Worm (Caenorhabditis elegans): ENCODE results near the gene F52H3.6.

The F52H3.6 gene

DNA sequence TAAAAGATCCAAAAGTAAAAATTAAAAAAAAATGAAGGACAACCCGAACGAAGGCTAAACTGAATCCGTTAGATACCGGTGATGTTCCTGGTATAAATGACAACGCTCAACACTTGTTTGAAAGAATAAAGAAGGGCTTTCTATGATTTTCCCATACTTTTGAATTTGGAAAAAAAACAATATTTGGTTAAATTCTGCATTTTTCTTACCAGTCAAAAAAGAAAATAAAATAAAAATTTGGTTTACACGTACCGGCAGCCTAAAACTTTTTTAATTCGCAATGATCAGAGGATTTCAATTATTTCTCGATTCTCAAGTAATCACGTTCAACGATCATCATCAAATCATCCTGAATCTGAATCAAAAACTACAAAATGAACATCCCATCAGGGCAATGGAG is 26.7 kb downstream of the F52H3.6 start, which contains the start of gene ZK892.3:
Gene ZK892.3 (plus strand): TSS at position 301 of the 400 bp plus-strand sequence.
- no peak for TF ChIP-seq dao-5 (tag; optimal IDR thresholded peaks at IDR 0.05)
- TF ChIP-seq W03F9.2 (tag; optimal IDR thresholded peaks at IDR 0.05), result no peak
- no peak for TF ChIP-seq him-1 (tag; optimal IDR thresholded peaks at IDR 0.05)

DNA sequence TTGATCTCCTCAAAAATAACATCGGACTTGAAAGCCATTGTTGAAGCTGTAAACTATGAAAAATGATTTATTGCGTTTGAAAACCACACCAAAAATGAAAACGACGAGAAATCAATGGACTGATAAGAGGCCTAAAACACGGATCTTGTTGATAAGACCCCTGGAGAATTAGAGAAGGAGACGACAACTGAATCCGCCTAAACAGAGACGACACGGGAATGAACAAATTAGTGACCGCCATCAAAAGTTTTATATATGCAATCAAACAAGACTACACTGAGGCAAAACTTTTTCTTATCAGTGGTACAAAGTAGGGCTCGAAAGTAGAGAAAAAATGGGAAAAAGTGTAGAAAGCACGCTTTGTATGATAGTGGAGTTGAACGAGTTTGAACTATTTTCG is 27.2 kb downstream of the F52H3.6 start, which contains the start of gene nlt-1:
Gene nlt-1 (minus strand): TSS at position 78 of the 400 bp plus-strand sequence.
- TF ChIP-seq dao-5 (tag; optimal IDR thresholded peaks at IDR 0.05) (no peak), W03F9.2 (tag; optimal IDR thresholded peaks at IDR 0.05) (no peak), him-1 (tag; optimal IDR thresholded peaks at IDR 0.05) (no peak)

DNA sequence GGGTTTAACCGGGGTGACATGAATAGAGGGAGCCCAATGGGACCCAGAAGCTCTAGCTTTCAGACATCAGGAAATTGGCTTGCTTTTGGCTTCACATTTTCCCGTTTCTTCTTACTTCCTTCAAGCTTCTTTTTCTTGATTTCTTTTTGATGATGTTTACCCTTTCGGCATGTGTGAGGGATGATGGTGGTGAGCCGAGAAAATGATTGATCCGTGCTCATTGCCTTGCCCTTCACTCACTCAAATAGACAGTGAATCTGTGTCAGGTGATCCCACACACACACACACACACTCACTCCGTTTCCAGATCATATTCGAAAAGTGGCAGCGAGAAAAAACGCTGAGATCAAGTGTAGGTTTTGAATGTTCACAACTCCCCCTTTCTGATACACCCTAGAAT is 33.5 kb downstream of the F52H3.6 start:
- TF ChIP-seq him-1 (tag; optimal IDR thresholded peaks at IDR 0.05) (no peak), dao-5 (tag; optimal IDR thresholded peaks at IDR 0.05) (no peak), W03F9.2 (tag; optimal IDR thresholded peaks at IDR 0.05) (no peak)

DNA sequence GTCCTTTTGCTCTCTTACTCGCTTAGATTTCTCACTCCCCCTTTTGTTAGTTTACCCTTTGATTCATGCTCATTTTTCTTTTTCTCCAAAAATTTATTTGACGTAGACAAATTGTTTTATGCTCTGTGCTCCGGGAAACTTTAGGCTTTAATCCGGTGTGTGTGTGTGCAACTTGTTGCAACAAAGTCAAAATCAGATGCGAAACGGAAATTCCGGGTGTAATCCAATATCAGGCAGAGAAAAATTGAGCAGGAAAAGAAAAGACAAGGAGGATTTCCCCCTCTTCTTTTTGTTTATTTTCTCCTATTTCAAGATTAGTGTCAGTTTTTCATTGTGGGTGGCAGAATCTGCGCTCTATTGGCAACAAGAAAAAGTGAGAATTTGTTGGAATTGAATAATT is 35.7 kb downstream of the F52H3.6 start:
- TF ChIP-seq W03F9.2 (tag; optimal IDR thresholded peaks at IDR 0.05) (no peak), him-1 (tag; optimal IDR thresholded peaks at IDR 0.05) (no peak), dao-5 (tag; optimal IDR thresholded peaks at IDR 0.05) (no peak)

DNA sequence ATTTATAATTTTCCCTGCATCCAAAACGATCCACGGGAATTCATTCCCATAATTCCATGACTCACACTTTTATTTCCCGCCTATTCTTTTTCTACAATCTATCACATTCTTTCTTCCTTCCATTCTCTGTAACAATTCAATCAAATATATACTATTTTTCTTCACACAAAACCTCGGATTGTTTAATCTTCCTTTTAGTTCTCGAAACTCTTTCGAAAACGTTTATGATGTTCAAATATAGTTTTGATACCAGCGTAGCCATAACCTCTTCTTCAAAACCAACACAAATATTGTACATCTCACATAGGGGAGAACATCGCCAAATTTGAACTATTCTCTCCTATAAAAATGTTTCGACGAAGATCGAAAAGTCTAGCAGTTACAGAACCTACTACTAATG is 37.4 kb downstream of the F52H3.6 start, which contains the start of gene lec-3:
Gene lec-3 (plus strand): TSS at position 301 of the 400 bp plus-strand sequence.
- no peak for TF ChIP-seq him-1 (tag; optimal IDR thresholded peaks at IDR 0.05)
- no peak for TF ChIP-seq W03F9.2 (tag; optimal IDR thresholded peaks at IDR 0.05)
- TF ChIP-seq dao-5 (tag; optimal IDR thresholded peaks at IDR 0.05), result no peak

DNA sequence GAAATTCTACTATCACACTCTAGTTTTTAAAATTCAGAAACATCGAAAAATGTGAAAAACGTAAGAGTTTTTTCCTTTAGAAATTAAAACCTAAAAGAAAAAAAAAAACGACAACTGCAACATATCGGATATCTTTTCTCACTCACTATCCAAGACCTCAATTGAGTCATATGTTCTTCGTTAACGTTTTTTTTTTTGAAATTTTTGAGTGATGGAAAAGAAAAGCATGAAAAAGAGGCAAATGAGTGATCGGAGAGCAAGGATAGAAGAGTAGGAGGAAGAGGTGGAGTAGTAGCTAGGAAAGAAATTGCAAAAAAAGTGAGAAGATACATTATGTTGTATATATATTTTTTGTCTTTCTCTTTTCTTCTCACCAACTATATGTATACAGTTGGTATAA is 38.7 kb downstream of the F52H3.6 start:
- TF ChIP-seq him-1 (tag; optimal IDR thresholded peaks at IDR 0.05), result no peak
- TF ChIP-seq dao-5 (tag; optimal IDR thresholded peaks at IDR 0.05), result no peak
- no peak for TF ChIP-seq W03F9.2 (tag; optimal IDR thresholded peaks at IDR 0.05)

DNA sequence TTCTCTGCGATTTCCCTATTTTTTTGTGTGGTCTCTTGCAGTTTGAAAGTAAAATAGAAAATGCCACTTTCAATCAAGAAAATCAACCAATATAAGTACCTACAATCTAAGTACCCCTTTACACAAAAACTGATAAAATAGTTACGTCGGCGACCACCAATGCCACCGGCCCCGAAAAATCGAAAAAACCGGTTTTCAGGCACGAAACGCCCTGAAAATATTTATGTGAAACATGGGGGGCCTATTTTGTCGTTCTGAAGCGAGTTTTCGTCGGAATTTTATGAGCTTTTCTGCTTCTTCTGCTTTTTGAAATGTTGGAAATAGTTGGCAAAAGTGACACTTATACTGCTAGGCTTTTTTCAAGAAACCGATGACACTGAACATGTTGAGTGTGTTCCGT is 39.6 kb downstream of the F52H3.6 start:
- TF ChIP-seq him-1 (tag; optimal IDR thresholded peaks at IDR 0.05) (no peak), dao-5 (tag; optimal IDR thresholded peaks at IDR 0.05) (no peak), W03F9.2 (tag; optimal IDR thresholded peaks at IDR 0.05) (no peak)

DNA sequence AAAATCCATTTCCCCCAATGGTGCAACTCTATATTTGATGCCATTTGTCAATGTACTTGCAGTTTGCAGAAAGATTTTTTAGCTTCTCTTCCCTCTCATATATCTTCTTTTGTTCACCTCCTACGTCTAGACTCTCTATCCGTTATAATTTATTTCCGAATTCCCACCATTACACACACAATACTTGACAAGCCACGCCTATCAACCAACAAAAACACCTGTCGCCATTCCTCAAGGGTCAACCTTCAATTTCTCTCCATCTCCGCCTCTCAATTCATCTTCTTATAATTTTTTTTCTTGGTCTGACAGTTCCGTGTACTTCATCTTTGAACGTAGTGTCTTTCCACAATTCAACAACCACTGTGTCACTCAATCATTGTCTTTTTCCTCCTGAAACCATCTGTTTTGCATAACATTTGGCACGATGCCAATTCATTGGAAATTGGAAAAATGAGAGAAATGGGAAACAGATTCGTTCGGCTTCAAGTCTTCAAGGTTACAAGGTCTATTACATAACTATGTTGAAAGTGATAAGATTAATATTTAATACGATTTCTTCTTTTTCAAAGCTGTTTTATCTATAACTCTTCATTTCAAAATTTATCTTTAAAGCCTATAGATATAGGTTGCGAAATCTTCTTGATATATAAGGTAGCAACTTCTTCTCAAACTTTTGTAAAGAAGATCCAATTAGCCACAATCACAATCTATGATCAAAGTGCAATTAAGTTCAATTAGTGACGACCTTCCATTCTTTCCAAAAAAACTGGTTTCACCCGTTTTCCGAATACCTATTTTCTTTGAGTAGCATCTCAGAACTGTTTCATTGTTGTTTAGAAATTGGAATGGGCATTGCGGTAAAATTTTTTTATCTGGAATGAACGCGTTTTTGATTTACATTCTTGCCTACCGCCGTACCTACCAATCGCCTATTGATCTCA is 41.3 kb downstream of the F52H3.6 start:
- TF ChIP-seq W03F9.2 (tag; optimal IDR thresholded peaks at IDR 0.05) (no peak), dao-5 (tag; optimal IDR thresholded peaks at IDR 0.05) (no peak), him-1 (tag; optimal IDR thresholded peaks at IDR 0.05) (no peak)

DNA sequence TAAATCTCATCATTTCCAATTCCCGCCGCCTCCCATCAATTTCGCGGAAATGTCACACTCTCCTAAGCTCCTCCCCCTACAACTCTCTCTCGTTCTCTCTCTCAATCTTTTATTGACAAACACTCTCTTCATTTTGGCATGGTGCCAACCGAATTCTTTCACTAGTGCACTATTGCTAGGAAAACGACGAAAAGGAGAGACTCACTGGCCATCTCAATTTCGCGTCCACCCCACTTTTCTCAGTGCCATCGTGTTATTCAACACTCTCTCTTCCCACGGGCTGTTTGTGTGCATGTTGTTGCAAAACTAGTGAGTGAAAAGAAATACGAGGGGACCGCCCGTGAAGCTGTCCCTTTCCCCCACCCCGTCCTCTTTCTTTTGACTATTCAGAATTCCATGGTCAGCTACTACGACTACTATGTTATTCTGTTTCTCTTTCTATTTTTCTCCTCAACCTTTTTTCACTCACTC is 43.3 kb downstream of the F52H3.6 start:
- TF ChIP-seq W03F9.2 (tag; optimal IDR thresholded peaks at IDR 0.05) (no peak), dao-5 (tag; optimal IDR thresholded peaks at IDR 0.05) (no peak), him-1 (tag; optimal IDR thresholded peaks at IDR 0.05) (no peak)

DNA sequence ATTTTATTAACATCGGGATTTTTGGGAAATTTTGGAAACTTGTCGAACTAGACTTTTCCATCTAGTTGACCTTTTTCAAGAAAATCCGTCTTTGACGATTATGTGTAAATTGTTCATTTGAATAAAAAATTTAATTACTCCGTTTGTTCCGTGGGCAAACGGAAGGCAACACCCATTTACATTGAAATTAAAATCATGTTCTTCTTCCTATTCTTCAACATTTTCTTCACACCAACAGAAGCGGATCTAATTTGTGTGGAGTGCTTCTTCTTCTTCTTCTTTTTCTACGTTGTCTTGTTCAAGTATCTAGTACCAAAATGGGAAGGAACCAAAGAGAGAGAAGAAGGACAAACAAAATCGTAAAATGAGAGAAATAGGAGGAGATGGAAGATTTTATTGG is 45.8 kb downstream of the F52H3.6 start:
- TF ChIP-seq him-1 (tag; optimal IDR thresholded peaks at IDR 0.05) (no peak), W03F9.2 (tag; optimal IDR thresholded peaks at IDR 0.05) (no peak), dao-5 (tag; optimal IDR thresholded peaks at IDR 0.05) (no peak)

DNA sequence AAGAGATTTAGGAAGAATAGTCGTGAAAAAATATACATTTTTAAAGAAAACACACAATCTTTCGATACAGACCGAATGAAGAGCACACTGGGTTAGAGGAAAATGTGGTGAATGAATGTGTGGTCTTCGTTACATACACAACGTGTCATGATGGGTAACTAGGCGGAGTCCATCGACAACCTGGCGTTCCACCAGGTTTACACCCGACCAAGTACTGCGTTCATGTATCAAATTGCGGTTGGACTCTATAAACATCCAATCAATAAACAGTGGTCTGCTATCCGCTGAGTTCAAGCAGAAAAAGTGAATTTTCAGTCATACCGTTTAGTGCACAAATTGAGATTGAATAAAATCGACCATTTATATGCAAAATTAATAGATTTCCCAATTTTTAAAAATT is 46.5 kb downstream of the F52H3.6 start, which contains the start of gene sdz-38:
Gene sdz-38 (minus strand): TSS at position 101 of the 400 bp plus-strand sequence.
- TF ChIP-seq him-1 (tag; optimal IDR thresholded peaks at IDR 0.05) (no peak), W03F9.2 (tag; optimal IDR thresholded peaks at IDR 0.05) (no peak), dao-5 (tag; optimal IDR thresholded peaks at IDR 0.05) (no peak)

DNA sequence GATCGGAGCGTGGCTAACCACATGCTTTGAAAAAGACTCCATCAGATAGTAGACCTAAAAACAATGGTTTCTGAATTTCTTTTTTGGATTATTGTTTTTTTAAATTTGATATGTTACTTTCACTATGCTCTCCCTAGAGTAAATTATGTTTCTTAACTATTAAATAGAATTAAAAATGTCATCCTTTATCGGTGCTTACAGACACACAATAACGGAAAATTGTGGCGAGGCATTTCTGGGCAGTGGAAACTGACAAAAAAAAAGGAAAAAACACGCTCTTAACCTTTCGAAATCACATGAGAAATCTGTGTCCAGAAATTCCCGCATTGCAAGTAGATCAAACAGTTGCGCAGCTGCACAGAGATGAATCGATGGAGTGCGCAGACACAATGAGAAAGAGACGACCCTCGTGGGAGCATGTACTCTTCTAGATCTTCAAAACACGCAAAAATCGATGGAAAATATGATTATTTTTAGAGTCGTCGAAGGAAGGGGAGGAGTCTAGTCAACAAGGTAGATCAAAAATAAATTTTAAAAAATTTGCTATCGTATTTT is 48.1 kb downstream of the F52H3.6 start, which contains the start of gene ZK892.6:
Gene ZK892.6 (minus strand): TSS at position 51 of the 555 bp plus-strand sequence.
- no peak for TF ChIP-seq him-1 (tag; optimal IDR thresholded peaks at IDR 0.05)
- no peak for TF ChIP-seq dao-5 (tag; optimal IDR thresholded peaks at IDR 0.05)
- no peak for TF ChIP-seq W03F9.2 (tag; optimal IDR thresholded peaks at IDR 0.05)
